Fruit fly (Drosophila melanogaster) whole organism, wandering third instar larva: ENCODE results near the gene CkIIalpha-i3.

ENCODE experiments used
- Abd-B ChIP-seq: fragments of >200 bp; optimal IDR thresholded peaks from 2 replicates; lab custom pipeline; 2017; ENCODE audit warnings: missing biosample characterization, missing genetic modification characterization
- CG32264 ChIP-seq: fragments of 200-800 bp; sonication (Bioruptor generic); optimal IDR thresholded peaks from 2 replicates; lab custom pipeline; 2016; ENCODE audit warnings: missing biosample characterization, missing genetic modification characterization
- Jra ChIP-seq: sonication (Bioruptor generic); optimal IDR thresholded peaks from 2 replicates; lab custom pipeline; 2016; ENCODE audit warnings: missing biosample characterization, missing genetic modification characterization
- Myc ChIP-seq: fragments of >200 bp; optimal IDR thresholded peaks from 2 replicates; lab custom pipeline; 2017
- Rel ChIP-seq, 2 experiments: fragments of 200-800 bp; sonication (Bioruptor generic) in 1 of 2; optimal IDR thresholded peaks; 2 replicates in 1 of 2; 3 replicates in 1 of 2; lab custom pipeline; 2016 to 2019; ENCODE audit warnings: mild to moderate bottlenecking in 2 of 2, missing biosample characterization in 2 of 2, missing genetic modification characterization in 2 of 2, moderate library complexity in 1 of 2
- Sp1 ChIP-seq: fragments of 200-800 bp; sonication (Bioruptor generic); optimal IDR thresholded peaks from 3 replicates; lab custom pipeline; 2019; ENCODE audit warnings: missing biosample characterization, mild to moderate bottlenecking, missing genetic modification characterization, moderate library complexity
- dsf ChIP-seq: sonication (Bioruptor generic); optimal IDR thresholded peaks from 2 replicates; lab custom pipeline; 2016; ENCODE audit warnings: missing biosample characterization, missing genetic modification characterization, borderline replicate concordance
- foxo ChIP-seq, 2 experiments: fragments of 200-800 bp; sonication (Bioruptor generic); optimal IDR thresholded peaks; 2 replicates in 1 of 2; 3 replicates in 1 of 2; lab custom pipeline; 2016 to 2017; ENCODE audit warnings: missing biosample characterization in 2 of 2, missing genetic modification characterization in 2 of 2
- fru ChIP-seq: fragments of 200-800 bp; sonication (Bioruptor generic); optimal IDR thresholded peaks from 3 replicates; lab custom pipeline; 2016; ENCODE audit warnings: missing biosample characterization, mild to moderate bottlenecking, missing genetic modification characterization
- jim ChIP-seq: fragments of 175-275, 200-325 bp; sonication (Bioruptor generic); optimal IDR thresholded peaks from 2 replicates; lab custom pipeline; 2016; ENCODE audit warnings: missing biosample characterization, mild to moderate bottlenecking, missing genetic modification characterization
- psq ChIP-seq: fragments of 200-800 bp; sonication (Bioruptor generic); optimal IDR thresholded peaks from 3 replicates; lab custom pipeline; 2017; ENCODE audit warnings: missing biosample characterization, mild to moderate bottlenecking, missing genetic modification characterization, moderate library complexity
- tai ChIP-seq: sonication (Bioruptor generic); optimal IDR thresholded peaks from 2 replicates; lab custom pipeline; 2016; ENCODE audit warnings: missing biosample characterization, missing genetic modification characterization
- usp ChIP-seq: fragments of >200 bp; optimal IDR thresholded peaks from 2 replicates; lab custom pipeline; 2017; ENCODE audit warnings: missing biosample characterization, missing genetic modification characterization

dm6 chr3L:663880-664279, 46.5 kb downstream of the CkIIalpha-i3 start:
- no peak for TF ChIP-seq usp (GFP tag; lab: Kevin White, UChicago)
- TF ChIP-seq fru (GFP tag; lab: Kevin White, UChicago): peak; percentile 85
- no peak for TF ChIP-seq Abd-B (GFP tag; lab: Kevin White, UChicago)
- peak; percentile 8 to 88 for TF ChIP-seq foxo (GFP tag; optimal IDR thresholded peaks at IDR 0.05; lab: Kevin White, UChicago)
- peak; percentile 74 for TF ChIP-seq psq (GFP tag; lab: Kevin White, UChicago)
- TF ChIP-seq jim (GFP tag; lab: Kevin White, UChicago): no peak
- no peak for TF ChIP-seq Rel (GFP tag; optimal IDR thresholded peaks at IDR 0.05; lab: Kevin White, UChicago)
- peak; percentile 51 for TF ChIP-seq Rel (tag; optimal IDR thresholded peaks at IDR 0.05; lab: Kevin White, UChicago)
- TF ChIP-seq Sp1 (GFP tag; lab: Kevin White, UChicago): peak; percentile 84
- peak; percentile 50 for TF ChIP-seq Jra
- TF ChIP-seq dsf: no peak
- no peak for TF ChIP-seq Myc (lab: Kevin White, UChicago)
- TF ChIP-seq CG32264 (GFP tag; lab: Kevin White, UChicago): peak; percentile 76
- no peak for TF ChIP-seq tai (GFP tag; lab: Kevin White, UChicago)
